Worm (Caenorhabditis elegans) whole organism, late embryonic: ENCODE results near the gene prx-1.

Experiments
- Y22D7AL.16 ChIP-seq: sonication (generic microtip); optimal IDR thresholded peaks from 2 replicates; lab custom pipeline; 2016; ENCODE audit warnings: missing genetic modification characterization, missing compliant biosample characterization
- ama-1 ChIP-seq: fragments of 150-350 bp; optimal IDR thresholded peaks from 2 replicates; lab custom pipeline; 2014
- ceh-48 ChIP-seq: sonication (generic microtip); optimal IDR thresholded peaks from 2 replicates; lab custom pipeline; 2016; ENCODE audit warnings: missing genetic modification characterization, inconsistent platforms, missing compliant biosample characterization
- elt-4 ChIP-seq: sonication (generic microtip); optimal IDR thresholded peaks from 2 replicates; lab custom pipeline; 2016; ENCODE audit warnings: missing genetic modification characterization, missing compliant biosample characterization
- eyg-1 ChIP-seq: sonication (generic microtip); optimal IDR thresholded peaks from 2 replicates; lab custom pipeline; 2016; ENCODE audit warnings: missing genotype, missing genetic modification characterization, missing compliant biosample characterization
- lin-11 ChIP-seq: fragments of 200-800 bp; sonication (Bioruptor generic); optimal IDR thresholded peaks from 2 replicates; lab custom pipeline; 2018; ENCODE audit warnings: mild to moderate bottlenecking, missing genetic modification characterization, missing compliant biosample characterization
- mec-3 ChIP-seq: sonication (generic microtip); optimal IDR thresholded peaks from 2 replicates; lab custom pipeline; 2016; ENCODE audit warnings: borderline replicate concordance, missing genetic modification characterization, missing compliant biosample characterization
- nhr-11 ChIP-seq: fragments of 150-350 bp; optimal IDR thresholded peaks from 2 replicates; lab custom pipeline; 2014; ENCODE audit warnings: missing biosample characterization, missing genetic modification characterization
- pqm-1 ChIP-seq: sonication (generic microtip); optimal IDR thresholded peaks from 2 replicates; lab custom pipeline; 2016; ENCODE audit warnings: missing genetic modification characterization, missing compliant biosample characterization
- ref-2 ChIP-seq: sonication (generic microtip); optimal IDR thresholded peaks from 2 replicates; lab custom pipeline; 2016; ENCODE audit warnings: missing genetic modification characterization, missing compliant biosample characterization
- sox-2 ChIP-seq: fragments of 200-800 bp; sonication (Bioruptor generic); IDR thresholded peaks from 2 replicates; pipeline ENCODE4 v1.3.6; 2022; ENCODE audit warnings: missing genetic modification reagents, missing genetic modification characterization, missing compliant biosample characterization
- unc-42 ChIP-seq: sonication (generic microtip); optimal IDR thresholded peaks from 2 replicates; lab custom pipeline; 2016; ENCODE audit warnings: missing genotype, missing genetic modification characterization, missing compliant biosample characterization

- TF ChIP-seq pqm-1 (tag; lab: Kevin White, UChicago): no peak
- TF ChIP-seq mec-3 (tag; lab: Kevin White, UChicago): no peak
- TF ChIP-seq ceh-48 (tag; lab: Kevin White, UChicago): no peak
- no peak for TF ChIP-seq lin-11 (tag; lab: Kevin White, UChicago)
- no peak for TF ChIP-seq eyg-1 (tag; lab: Kevin White, UChicago)
- TF ChIP-seq ama-1 (lab: Kevin White, UChicago): no peak
- TF ChIP-seq nhr-11: no peak
- TF ChIP-seq elt-4 (tag; lab: Kevin White, UChicago): no peak
- peak; percentile 100 for TF ChIP-seq unc-42 (tag; lab: Kevin White, UChicago)
- no peak for TF ChIP-seq Y22D7AL.16
- no peak for TF ChIP-seq ref-2 (tag; lab: Kevin White, UChicago)
- TF ChIP-seq sox-2 (GFP tag; lab: Robert Waterston, UW): no peak
These were observed 43.1 kb downstream of the prx-1 start for ce11 chrX:14356683-14357287.
